Worm (Caenorhabditis elegans): Measurements from ENCODE around the gene fipr-8.

Gene fipr-8

ce11 chrV:10229222-10229879 is 10.4 kb downstream of the fipr-8 start, which contains the start of the genes pyt-1 and fipr-7:
TSS of gene pyt-1 (minus strand) at chrV:10229322.
TSS of gene fipr-7 (plus strand) at chrV:10229829.
- no peak for TF ChIP-seq pes-1 (GFP tag; IDR thresholded peaks at IDR 0.05)
- no peak for TF ChIP-seq F13C5.2 (tag; optimal IDR thresholded peaks at IDR 0.05)
- TF ChIP-seq sea-1 (GFP tag; conservative IDR thresholded peaks at IDR 0.05): no peak
- TF ChIP-seq ceh-36 (tag; optimal IDR thresholded peaks at IDR 0.05): no peak
- TF ChIP-seq tra-4 (tag; optimal IDR thresholded peaks at IDR 0.05): no peak
- TF ChIP-seq aly-1 (tag; optimal IDR thresholded peaks at IDR 0.05): no peak

- TF ChIP-seq F13C5.2 (tag; optimal IDR thresholded peaks at IDR 0.05) (no peak), tra-4 (tag; optimal IDR thresholded peaks at IDR 0.05) (no peak), ets-7 (tag; optimal IDR thresholded peaks at IDR 0.05) (no peak), tbx-11 (GFP tag; IDR thresholded peaks at IDR 0.05) (no peak), hmg-4 (GFP tag; optimal IDR thresholded peaks at IDR 0.05) (no peak), tbx-37 (GFP tag; conservative IDR thresholded peaks at IDR 0.05) (no peak), B0310.2 (tag; optimal IDR thresholded peaks at IDR 0.05) (no peak), scrt-1 (GFP tag; IDR thresholded peaks at IDR 0.05) (no peak), ama-1 (optimal IDR thresholded peaks at IDR 0.05) (no peak), ceh-13 (GFP tag; optimal IDR thresholded peaks at IDR 0.05) (no peak), flt-1 (GFP tag; IDR thresholded peaks at IDR 0.05) (no peak), aly-1 (tag; optimal IDR thresholded peaks at IDR 0.05) (no peak)
Measured at ce11 chrV:10228360-10228759, 11.4 kb downstream of the fipr-8 start, which contains the start of gene fipr-4. TSS of gene fipr-4 (minus strand) at chrV:10228460.

- TF ChIP-seq ama-1 (optimal IDR thresholded peaks at IDR 0.05) (no peak), flt-1 (GFP tag; IDR thresholded peaks at IDR 0.05) (no peak), pes-1 (GFP tag; IDR thresholded peaks at IDR 0.05) (no peak), ets-7 (tag; optimal IDR thresholded peaks at IDR 0.05) (no peak), ceh-13 (GFP tag; optimal IDR thresholded peaks at IDR 0.05) (no peak), ceh-36 (tag; optimal IDR thresholded peaks at IDR 0.05) (no peak)
Measured at ce11 chrV:10227333-10227732, 12.4 kb downstream of the fipr-8 start, which contains the start of gene ttr-19. TSS of gene ttr-19 (minus strand) at chrV:10227433.

ce11 chrV:10225610-10226009 is 14.2 kb downstream of the fipr-8 start, which contains the start of gene daf-36:
TSS of gene daf-36 (minus strand) at chrV:10225710.
- TF ChIP-seq hmbx-1 (tag; optimal IDR thresholded peaks at IDR 0.05): no peak
- TF ChIP-seq aly-1 (tag; optimal IDR thresholded peaks at IDR 0.05): no peak
- no peak for TF ChIP-seq tbx-11 (GFP tag; IDR thresholded peaks at IDR 0.05)
- no peak for TF ChIP-seq tra-4 (tag; optimal IDR thresholded peaks at IDR 0.05)
- TF ChIP-seq ets-7 (tag; optimal IDR thresholded peaks at IDR 0.05): no peak
- TF ChIP-seq pes-1 (GFP tag; IDR thresholded peaks at IDR 0.05): no peak
- TF ChIP-seq hnd-1 (tag; optimal IDR thresholded peaks at IDR 0.05): no peak
- no peak for TF ChIP-seq tbx-37 (GFP tag; conservative IDR thresholded peaks at IDR 0.05)
- TF ChIP-seq sea-1 (GFP tag; conservative IDR thresholded peaks at IDR 0.05): no peak
- TF ChIP-seq B0310.2 (tag; optimal IDR thresholded peaks at IDR 0.05): no peak
- no peak for TF ChIP-seq ceh-13 (GFP tag; optimal IDR thresholded peaks at IDR 0.05)
- TF ChIP-seq ama-1 (optimal IDR thresholded peaks at IDR 0.05): no peak
- TF ChIP-seq hmg-4 (GFP tag; optimal IDR thresholded peaks at IDR 0.05): no peak
- TF ChIP-seq flt-1 (GFP tag; IDR thresholded peaks at IDR 0.05): no peak
- no peak for TF ChIP-seq F13C5.2 (tag; optimal IDR thresholded peaks at IDR 0.05)
- no peak for TF ChIP-seq ceh-36 (tag; optimal IDR thresholded peaks at IDR 0.05)
- TF ChIP-seq scrt-1 (GFP tag; IDR thresholded peaks at IDR 0.05): no peak

- no peak for TF ChIP-seq tbx-11 (GFP tag; IDR thresholded peaks at IDR 0.05)
- no peak for TF ChIP-seq B0310.2 (tag; optimal IDR thresholded peaks at IDR 0.05)
- TF ChIP-seq ceh-13 (GFP tag; optimal IDR thresholded peaks at IDR 0.05): no peak
- no peak for TF ChIP-seq tbx-37 (GFP tag; conservative IDR thresholded peaks at IDR 0.05)
- TF ChIP-seq aly-1 (tag; optimal IDR thresholded peaks at IDR 0.05): no peak
- TF ChIP-seq scrt-1 (GFP tag; IDR thresholded peaks at IDR 0.05): no peak
- TF ChIP-seq hnd-1 (tag; optimal IDR thresholded peaks at IDR 0.05): no peak
- no peak for TF ChIP-seq tra-4 (tag; optimal IDR thresholded peaks at IDR 0.05)
- no peak for TF ChIP-seq flt-1 (GFP tag; IDR thresholded peaks at IDR 0.05)
- TF ChIP-seq hmbx-1 (tag; optimal IDR thresholded peaks at IDR 0.05): no peak
- no peak for TF ChIP-seq ceh-36 (tag; optimal IDR thresholded peaks at IDR 0.05)
- no peak for TF ChIP-seq hmg-4 (GFP tag; optimal IDR thresholded peaks at IDR 0.05)
- no peak for TF ChIP-seq pes-1 (GFP tag; IDR thresholded peaks at IDR 0.05)
- TF ChIP-seq F13C5.2 (tag; optimal IDR thresholded peaks at IDR 0.05): no peak
- no peak for TF ChIP-seq ets-7 (tag; optimal IDR thresholded peaks at IDR 0.05)
- no peak for TF ChIP-seq ama-1 (optimal IDR thresholded peaks at IDR 0.05)
Measured at ce11 chrV:10224619-10225018, 15.1 kb downstream of the fipr-8 start.

- TF ChIP-seq F13C5.2 (tag; optimal IDR thresholded peaks at IDR 0.05): no peak
- no peak for TF ChIP-seq hmg-4 (GFP tag; optimal IDR thresholded peaks at IDR 0.05)
- no peak for TF ChIP-seq flt-1 (GFP tag; IDR thresholded peaks at IDR 0.05)
- no peak for TF ChIP-seq sea-1 (GFP tag; conservative IDR thresholded peaks at IDR 0.05)
- no peak for TF ChIP-seq tbx-11 (GFP tag; IDR thresholded peaks at IDR 0.05)
- TF ChIP-seq hmbx-1 (tag; optimal IDR thresholded peaks at IDR 0.05): no peak
- TF ChIP-seq tbx-37 (GFP tag; conservative IDR thresholded peaks at IDR 0.05): no peak
- no peak for TF ChIP-seq tra-4 (tag; optimal IDR thresholded peaks at IDR 0.05)
Measured at ce11 chrV:10222007-10222406, 17.8 kb downstream of the fipr-8 start, which contains the start of gene C12D8.20. TSS of gene C12D8.20 (plus strand) at chrV:10222307.

ce11 chrV:10221317-10221716 is 18.4 kb downstream of the fipr-8 start, which contains the start of the genes fipr-5 and fipr-9:
TSS of gene fipr-5 (minus strand) at chrV:10221417.
TSS of gene fipr-9 (plus strand) at chrV:10221662.
- no peak for TF ChIP-seq aly-1 (tag; optimal IDR thresholded peaks at IDR 0.05)
- no peak for TF ChIP-seq hmg-4 (GFP tag; optimal IDR thresholded peaks at IDR 0.05)
- TF ChIP-seq tbx-11 (GFP tag; IDR thresholded peaks at IDR 0.05): no peak
- no peak for TF ChIP-seq tbx-37 (GFP tag; conservative IDR thresholded peaks at IDR 0.05)
- TF ChIP-seq scrt-1 (GFP tag; IDR thresholded peaks at IDR 0.05): no peak
